Fruit fly (Drosophila melanogaster) whole organism, embryonic: Measurements from ENCODE around the gene CG7407.
A peak's percentile ranks its signal among the peaks of the same experiment; 100 is the strongest.

Experiments
- Asciz ChIP-seq: fragments of 200-800 bp; sonication (Bioruptor generic); optimal IDR thresholded peaks from 2 replicates; lab custom pipeline; 2017; ENCODE audit warnings: missing biosample characterization, mild to moderate bottlenecking, missing genetic modification characterization, missing genetic modification reagents
- CG10209 ChIP-seq: fragments of 200-800 bp; sonication (Bioruptor generic); optimal IDR thresholded peaks from 3 replicates; lab custom pipeline; 2017; ENCODE audit warnings: missing biosample characterization, mild to moderate bottlenecking, missing genetic modification characterization, missing genetic modification reagents
- CG10431 ChIP-seq: fragments of 200-800 bp; sonication (Bioruptor generic); optimal IDR thresholded peaks from 3 replicates; lab custom pipeline; 2018; ENCODE audit warnings: missing biosample characterization, mild to moderate bottlenecking, missing genetic modification characterization
- CG10654 ChIP-seq: fragments of 200-800 bp; sonication (Bioruptor generic); optimal IDR thresholded peaks from 2 replicates; lab custom pipeline; 2016; ENCODE audit warnings: missing biosample characterization, missing genetic modification characterization
- CG11696 ChIP-seq: fragments of 200-800 bp; sonication (Bioruptor generic); IDR thresholded peaks from 2 replicates; pipeline ENCODE4 v1.3.6; 2022; ENCODE audit warnings: missing biosample characterization, missing genetic modification characterization
- CG12219 ChIP-seq: fragments of 200-800 bp; sonication (Bioruptor generic); optimal IDR thresholded peaks from 3 replicates; lab custom pipeline; 2018; ENCODE audit warnings: missing biosample characterization, mild to moderate bottlenecking, missing genetic modification characterization
- CG13894 ChIP-seq: fragments of 200-800 bp; sonication (Bioruptor generic); optimal IDR thresholded peaks from 3 replicates; lab custom pipeline; 2018; ENCODE audit warnings: missing biosample characterization, mild to moderate bottlenecking, missing genetic modification characterization, moderate library complexity
- CG16779 ChIP-seq: fragments of 200-800 bp; sonication (Bioruptor generic); IDR thresholded peaks from 2 replicates; pipeline ENCODE4 v1.3.6; 2022; ENCODE audit warnings: missing biosample characterization, missing genetic modification characterization
- CG17361 ChIP-seq: fragments of 200-800 bp; sonication (Bioruptor generic); IDR thresholded peaks from 3 replicates; pipeline ENCODE4 v1.3.6; 2022; ENCODE audit warnings: missing biosample characterization, missing genetic modification characterization
- CG18599 ChIP-seq: fragments of 200-800 bp; sonication (Bioruptor generic); optimal IDR thresholded peaks from 3 replicates; lab custom pipeline; 2017; ENCODE audit warnings: missing biosample characterization, missing genetic modification characterization, mild to moderate bottlenecking, moderate library complexity, missing genetic modification reagents
- CG2116 ChIP-seq: fragments of 200-800 bp; sonication (Bioruptor generic); optimal IDR thresholded peaks from 3 replicates; lab custom pipeline; 2018; ENCODE audit warnings: missing biosample characterization, mild to moderate bottlenecking, missing genetic modification characterization
- CG2199 ChIP-seq: fragments of 200-800 bp; sonication (Bioruptor generic); IDR thresholded peaks from 3 replicates; pipeline ENCODE4 v1.3.6; 2022; ENCODE audit warnings: missing biosample characterization, missing genetic modification characterization
- CG2202 ChIP-seq: fragments of 200-800 bp; sonication (Bioruptor generic); optimal IDR thresholded peaks from 2 replicates; lab custom pipeline; 2018; ENCODE audit warnings: missing biosample characterization, mild to moderate bottlenecking, missing genetic modification characterization
- CG31441 ChIP-seq: fragments of 200-800 bp; sonication (Bioruptor generic); IDR thresholded peaks from 2 replicates; pipeline ENCODE4 v1.3.6; 2022; ENCODE audit warnings: missing biosample characterization, missing genetic modification characterization
- CG3995 ChIP-seq: fragments of 200-800 bp; sonication (Bioruptor generic); optimal IDR thresholded peaks from 3 replicates; lab custom pipeline; 2016; ENCODE audit warnings: missing biosample characterization, missing genetic modification characterization
- CG6813 ChIP-seq: fragments of 200-800 bp; sonication (Bioruptor generic); optimal IDR thresholded peaks from 2 replicates; lab custom pipeline; 2017; ENCODE audit warnings: missing biosample characterization, missing genetic modification characterization, mild to moderate bottlenecking, moderate library complexity, missing genetic modification reagents
- CG7556 ChIP-seq: fragments of 200-800 bp; sonication (Bioruptor generic); optimal IDR thresholded peaks from 2 replicates; lab custom pipeline; 2017; ENCODE audit warnings: missing biosample characterization, mild to moderate bottlenecking, missing genetic modification characterization
- CG9817 ChIP-seq: fragments of 200-800 bp; sonication (Bioruptor generic); optimal IDR thresholded peaks from 2 replicates; lab custom pipeline; 2018; ENCODE audit warnings: missing biosample characterization, mild to moderate bottlenecking, missing genetic modification characterization, moderate library complexity
- CG9932 ChIP-seq: fragments of 200-800 bp; sonication (Bioruptor generic); IDR thresholded peaks from 2 replicates; pipeline ENCODE4 v1.3.6; 2022; ENCODE audit warnings: missing biosample characterization, missing genetic modification characterization
- CoRest ChIP-seq: fragments of 200-800 bp; sonication (Bioruptor generic); optimal IDR thresholded peaks from 3 replicates; lab custom pipeline; 2018; ENCODE audit warnings: missing biosample characterization, mild to moderate bottlenecking, missing genetic modification characterization, moderate library complexity
- Dbx ChIP-seq: fragments of 200-800 bp; sonication (Bioruptor generic); IDR thresholded peaks from 3 replicates; pipeline ENCODE4 v1.3.6; 2022; ENCODE audit warnings: missing biosample characterization, missing genetic modification characterization
- Elba2 ChIP-seq: fragments of 200-800 bp; sonication (Bioruptor generic); optimal IDR thresholded peaks from 3 replicates; lab custom pipeline; 2016; ENCODE audit warnings: missing biosample characterization, missing genetic modification characterization
- Ets65A ChIP-seq: fragments of 200-800 bp; sonication (Bioruptor generic); peaks from one replicate; lab custom pipeline; 2016; ENCODE audit warnings: missing biosample characterization, missing genetic modification characterization
- HLH4C ChIP-seq: fragments of 200-800 bp; sonication (Bioruptor generic); IDR thresholded peaks from 3 replicates; pipeline ENCODE4 v1.3.6; 2022; ENCODE audit warnings: missing biosample characterization, missing genetic modification characterization; ENCODE audit not compliant: partially characterized antibody
- HmgD ChIP-seq: fragments of 200-800 bp; sonication (Bioruptor generic); optimal IDR thresholded peaks from 3 replicates; lab custom pipeline; 2016; ENCODE audit warnings: missing biosample characterization, missing genetic modification characterization
- Hr51 ChIP-seq, 2 experiments: fragments of 200-800 bp; sonication (Bioruptor generic); optimal IDR thresholded peaks; 2 replicates in 1 of 2; 3 replicates in 1 of 2; lab custom pipeline; 2016 to 2018; ENCODE audit warnings: missing biosample characterization in 2 of 2, missing genetic modification characterization in 2 of 2, mild to moderate bottlenecking in 1 of 2, moderate library complexity in 1 of 2
- MTF-1 ChIP-seq: fragments of 200-800 bp; sonication (Bioruptor generic); optimal IDR thresholded peaks from 2 replicates; lab custom pipeline; 2018; ENCODE audit warnings: missing biosample characterization, mild to moderate bottlenecking, missing genetic modification characterization, borderline replicate concordance
- Max ChIP-seq: fragments of 200-800 bp; sonication (Bioruptor generic); optimal IDR thresholded peaks from 2 replicates; lab custom pipeline; 2016; ENCODE audit warnings: missing biosample characterization, mild to moderate bottlenecking, missing genetic modification characterization
- NC2β ChIP-seq: fragments of 200-800 bp; sonication (Bioruptor generic); optimal IDR thresholded peaks from 2 replicates; lab custom pipeline; 2016; ENCODE audit warnings: missing biosample characterization, missing genetic modification characterization
- Nf-YB ChIP-seq: fragments of 200-800 bp; sonication (Bioruptor generic); optimal IDR thresholded peaks from 3 replicates; lab custom pipeline; 2019; ENCODE audit warnings: missing biosample characterization, mild to moderate bottlenecking, missing genetic modification characterization, moderate library complexity
- Opbp ChIP-seq: fragments of 200-800 bp; sonication (Bioruptor generic); IDR thresholded peaks from 3 replicates; pipeline ENCODE4 v1.3.6; 2022; ENCODE audit warnings: missing biosample characterization, missing genetic modification characterization; ENCODE audit not compliant: partially characterized antibody
- Sox102F ChIP-seq: fragments of 200-800 bp; sonication (Bioruptor generic); optimal IDR thresholded peaks from 2 replicates; lab custom pipeline; 2018; ENCODE audit warnings: missing biosample characterization, mild to moderate bottlenecking, missing genetic modification characterization, moderate library complexity
- Taf1 ChIP-seq: fragments of 200-800 bp; sonication (Bioruptor generic); IDR thresholded peaks from 2 replicates; pipeline ENCODE4 v1.3.6; 2022; ENCODE audit warnings: missing biosample characterization, missing genetic modification characterization
- Xrp1 ChIP-seq: fragments of 200-800 bp; sonication (Bioruptor generic); IDR thresholded peaks from 2 replicates; pipeline ENCODE4 v1.3.6; 2022; ENCODE audit warnings: missing biosample characterization, missing genetic modification characterization
- aop ChIP-seq: fragments of 200-800 bp; sonication (Bioruptor generic); IDR thresholded peaks from 2 replicates; pipeline ENCODE4 v1.3.6; 2022; ENCODE audit warnings: missing biosample characterization, missing genetic modification characterization
- ara ChIP-seq: fragments of 200-800 bp; sonication (Bioruptor generic); IDR thresholded peaks from 2 replicates; pipeline ENCODE4 v1.3.6; 2022; ENCODE audit warnings: missing biosample characterization, missing genetic modification characterization
- chn ChIP-seq: fragments of 200-800 bp; sonication (Bioruptor generic); optimal IDR thresholded peaks from 2 replicates; lab custom pipeline; 2016; ENCODE audit warnings: missing biosample characterization, missing genetic modification characterization
- hth ChIP-seq: fragments of >200 bp; optimal IDR thresholded peaks from 2 replicates; lab custom pipeline; 2017; ENCODE audit warnings: inconsistent platforms
- insv ChIP-seq, 2 experiments: fragments of 200-800 bp; sonication (Bioruptor generic); optimal IDR thresholded peaks; 3 replicates each; lab custom pipeline; 2016 to 2018; ENCODE audit warnings: missing biosample characterization in 2 of 2, missing genetic modification characterization in 2 of 2
- jing ChIP-seq: fragments of 200-800 bp; sonication (Bioruptor generic); optimal IDR thresholded peaks from 2 replicates; lab custom pipeline; 2018; ENCODE audit warnings: missing biosample characterization, mild to moderate bottlenecking, missing genetic modification characterization
- knrl ChIP-seq: fragments of 200-800 bp; sonication (Bioruptor generic); IDR thresholded peaks from 3 replicates; pipeline ENCODE4 v1.3.6; 2022; ENCODE audit warnings: missing biosample characterization, missing genetic modification characterization; ENCODE audit not compliant: partially characterized antibody
- lmd ChIP-seq: fragments of 200-800 bp; sonication (Bioruptor generic); IDR thresholded peaks from 2 replicates; pipeline ENCODE4 v1.3.6; 2022; ENCODE audit warnings: missing biosample characterization, missing genetic modification characterization
- maf-S ChIP-seq: fragments of 200-800 bp; sonication (Bioruptor generic); optimal IDR thresholded peaks from 2 replicates; lab custom pipeline; 2016; ENCODE audit warnings: missing biosample characterization, missing genetic modification characterization
- prd ChIP-seq, 3 experiments: fragments of >200 bp in 2 of 3; fragments of 200-800 bp in 1 of 3; sonication (Bioruptor generic) in 1 of 3; optimal IDR thresholded peaks in 2 of 3; IDR thresholded peaks in 1 of 3; 2 replicates in 2 of 3; 3 replicates in 1 of 3; pipeline versions ENCODE4 v1.3.6 to Lab custom; 2017 to 2022; ENCODE audit warnings: missing biosample characterization in 1 of 3, missing genetic modification characterization in 1 of 3
- repo ChIP-seq: fragments of 200-800 bp; sonication (Bioruptor generic); optimal IDR thresholded peaks from 2 replicates; lab custom pipeline; 2016; ENCODE audit warnings: missing biosample characterization, missing genetic modification characterization
- sens ChIP-seq: fragments of 200-800 bp; sonication (Bioruptor generic); peaks from one replicate; lab custom pipeline; 2016; ENCODE audit warnings: missing biosample characterization, missing genetic modification characterization
- sob ChIP-seq: fragments of 200-800 bp; sonication (Bioruptor generic); IDR thresholded peaks from 2 replicates; pipeline ENCODE4 v1.3.6; 2022; ENCODE audit warnings: missing biosample characterization, missing genetic modification characterization
- stc ChIP-seq: fragments of 200-800 bp; sonication (Bioruptor generic); IDR thresholded peaks from 2 replicates; pipeline ENCODE4 v1.3.6; 2022; ENCODE audit warnings: missing biosample characterization, missing genetic modification characterization
- ttk ChIP-seq: fragments of 200-800 bp; sonication (Bioruptor generic); IDR thresholded peaks from 2 replicates; pipeline ENCODE4 v2.1.2; 2022; ENCODE audit warnings: missing biosample characterization, missing genetic modification characterization
- z ChIP-seq: fragments of 200-800 bp; sonication (Bioruptor generic); IDR thresholded peaks from 3 replicates; pipeline ENCODE4 v1.3.6; 2022; ENCODE audit warnings: missing biosample characterization, missing genetic modification characterization

Gene CG7407

DNA sequence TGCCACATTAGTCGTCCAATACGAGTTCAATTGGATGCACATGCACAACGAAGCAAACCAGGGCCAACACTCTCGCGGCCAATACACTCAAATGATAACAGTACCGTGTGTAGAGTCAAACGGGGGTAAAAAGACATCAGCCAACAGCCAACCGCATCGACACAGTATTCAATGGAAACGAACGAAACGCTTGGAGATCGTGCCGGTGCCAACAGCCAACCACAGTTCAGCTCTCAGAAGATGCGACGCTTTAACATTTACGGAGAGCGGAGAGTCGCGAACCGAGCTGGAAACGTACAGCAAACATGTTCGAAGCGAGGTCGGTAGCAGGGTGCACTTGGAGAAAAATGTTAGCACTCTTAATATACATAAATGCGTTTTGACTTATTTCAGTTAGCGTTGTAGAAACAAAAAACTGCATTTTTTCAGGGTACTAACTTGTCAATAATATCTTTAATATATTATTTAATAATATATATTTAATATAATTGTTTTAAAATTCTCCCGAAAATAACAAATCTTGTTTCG lies 15.2 kb upstream of the CG7407 start (continued):
- TF ChIP-seq CG7556 (GFP tag; lab: Kevin White, UChicago) (no peak), CG9817 (tag; lab: Kevin White, UChicago) (peak; percentile 33), CG2199 (GFP tag; lab: Robert Waterston, UW) (0 out of 3 replicates have a peak, but pooled peaks have one; percentile 9), CG2116 (GFP tag; lab: Kevin White, UChicago) (peak; percentile 28), Asciz (GFP tag; lab: Kevin White, UChicago) (peak; percentile 64), CG17361 (GFP tag; lab: Robert Waterston, UW) (peak; percentile 82), sens (GFP tag; lab: Kevin White, UChicago) (peak; percentile 77), CG10209 (GFP tag; lab: Kevin White, UChicago) (peak; percentile 77), Hr51 (GFP tag; optimal IDR thresholded peaks at IDR 0.05; lab: Kevin White, UChicago) (no peak), Elba2 (GFP tag; lab: Kevin White, UChicago) (peak; percentile 51), chn (GFP tag; lab: Kevin White, UChicago) (peak; percentile 19), lmd (GFP tag; lab: Robert Waterston, UW) (peak; percentile 50), NC2β (GFP tag; lab: Kevin White, UChicago) (no peak), HmgD (no peak), z (no peak), CG2202 (tag; lab: Kevin White, UChicago) (peak; percentile 52), Taf1 (GFP tag; lab: Robert Waterston, UW) (no peak; the same call in 1 of the 2 replicates), hth (lab: Kevin White, UChicago) (no peak), CoRest (tag; lab: Kevin White, UChicago) (peak; percentile 75), Opbp (GFP tag; lab: Robert Waterston, UW) (no peak), CG10654 (GFP tag; lab: Kevin White, UChicago) (peak; percentile 54), maf-S (GFP tag; lab: Kevin White, UChicago) (no peak), prd (optimal IDR thresholded peaks at IDR 0.05; lab: Kevin White, UChicago) (no peak), prd (GFP tag; IDR thresholded peaks at IDR 0.05; lab: Robert Waterston, UW) (peak; percentile 78), sob (GFP tag; lab: Robert Waterston, UW) (no peak; the same call in 1 of the 2 replicates), CG6813 (peak; percentile 2), CG11696 (GFP tag; lab: Robert Waterston, UW) (peak; percentile 54; the same call in 1 of the 2 replicates), ara (GFP tag; lab: Robert Waterston, UW) (peak; percentile 80), Xrp1 (GFP tag; lab: Robert Waterston, UW) (peak; percentile 86), insv (GFP tag; optimal IDR thresholded peaks at IDR 0.05; lab: Kevin White, UChicago) (peak in 1 of 2 experiments; percentile 31), MTF-1 (GFP tag; lab: Kevin White, UChicago) (peak; percentile 31), Dbx (GFP tag; lab: Robert Waterston, UW) (no peak), Ets65A (GFP tag; lab: Kevin White, UChicago) (peak; percentile 41), knrl (GFP tag; lab: Robert Waterston, UW) (no peak), jing (GFP tag; lab: Kevin White, UChicago) (no peak), CG9932 (GFP tag; lab: Robert Waterston, UW) (peak; percentile 60), Max (GFP tag; lab: Kevin White, UChicago) (no peak), HLH4C (GFP tag; lab: Robert Waterston, UW) (no peak), repo (GFP tag; lab: Kevin White, UChicago) (no peak), CG13894 (tag; lab: Kevin White, UChicago) (no peak), CG31441 (GFP tag; lab: Robert Waterston, UW) (peak; percentile 82), ttk (GFP tag; lab: Robert Waterston, UW) (peak; percentile 40; the same call in 1 of the 2 replicates), CG12219 (peak; percentile 5), CG3995 (GFP tag; lab: Kevin White, UChicago) (no peak), aop (GFP tag; lab: Robert Waterston, UW) (no peak), stc (GFP tag; lab: Robert Waterston, UW) (no peak), CG10431 (GFP tag; lab: Kevin White, UChicago) (peak; percentile 19), Sox102F (GFP tag; lab: Kevin White, UChicago) (peak; percentile 77), CG16779 (GFP tag; lab: Robert Waterston, UW) (no peak), Nf-YB (GFP tag; lab: Kevin White, UChicago) (peak; percentile 99), CG18599 (GFP tag; lab: Kevin White, UChicago) (no peak)
